Worm (Caenorhabditis elegans): ENCODE data around the gene F13C5.5.

DNA sequence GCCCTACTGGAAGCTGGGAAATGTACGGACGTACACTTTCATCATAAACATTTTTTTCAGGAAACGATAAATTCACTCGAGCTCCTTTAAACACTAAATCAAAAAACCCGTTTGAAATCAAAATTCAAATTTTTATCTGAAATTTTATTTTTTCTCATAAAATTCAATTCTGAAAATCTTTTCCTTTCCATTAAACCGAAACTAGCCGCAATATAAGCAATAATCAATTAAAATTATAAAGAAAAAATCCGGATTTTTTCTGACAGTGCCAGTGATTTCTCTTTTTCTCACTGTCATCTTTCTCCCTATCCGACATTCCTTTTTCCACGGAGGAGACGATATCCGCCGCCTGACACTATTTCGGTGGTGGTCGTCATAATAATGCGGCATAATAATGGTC, 47.6 kb upstream of the F13C5.5 start, which contains the start of gene lpr-7:
- TF ChIP-seq him-1 (tag; optimal IDR thresholded peaks at IDR 0.05) (no peak), dao-5 (tag; optimal IDR thresholded peaks at IDR 0.05) (no peak), W03F9.2 (tag; optimal IDR thresholded peaks at IDR 0.05) (no peak)

Measured in whole organism, L4/young adult.